Fruit fly (Drosophila melanogaster) whole organism, embryonic: ENCODE measurements around the gene CG31549.

Experiments
- ATbp ChIP-seq: fragments of 200-800 bp; sonication (Bioruptor generic); optimal IDR thresholded peaks from 2 replicates; lab custom pipeline; 2017; ENCODE audit warnings: missing biosample characterization, mild to moderate bottlenecking, missing genetic modification characterization, missing genetic modification reagents
- Aef1 ChIP-seq: fragments of 200-800 bp; sonication (Bioruptor generic); IDR thresholded peaks from 3 replicates; pipeline ENCODE4 v1.3.6; 2022; ENCODE audit warnings: missing biosample characterization, missing genetic modification characterization
- Atf3 ChIP-seq: fragments of 200-800 bp; sonication (Bioruptor generic); optimal IDR thresholded peaks from 3 replicates; lab custom pipeline; 2016; ENCODE audit warnings: missing biosample characterization, missing genetic modification characterization
- Bteb2 ChIP-seq: fragments of 200-800 bp; sonication (Bioruptor generic); optimal IDR thresholded peaks from 2 replicates; lab custom pipeline; 2016; ENCODE audit warnings: missing biosample characterization, missing genetic modification characterization
- CG1024 ChIP-seq: fragments of 200-800 bp; sonication (Bioruptor generic); IDR thresholded peaks from 2 replicates; pipeline ENCODE4 v1.3.6; 2022; ENCODE audit warnings: missing biosample characterization, missing genetic modification characterization
- CG10959 ChIP-seq: fragments of 200-800 bp; sonication (Bioruptor generic); IDR thresholded peaks from 2 replicates; pipeline ENCODE4 v1.3.6; 2022; ENCODE audit warnings: missing biosample characterization, missing genetic modification characterization
- CG10979 ChIP-seq: fragments of 200-800 bp; sonication (Bioruptor generic); optimal IDR thresholded peaks from 2 replicates; lab custom pipeline; 2018; ENCODE audit warnings: missing biosample characterization, mild to moderate bottlenecking, missing genetic modification characterization, moderate library complexity
- CG11085 ChIP-seq: fragments of 200-800 bp; sonication (Bioruptor generic); IDR thresholded peaks from 2 replicates; pipeline ENCODE4 v1.3.6; 2022; ENCODE audit warnings: missing biosample characterization, missing genetic modification characterization
- CG13775 ChIP-seq: fragments of 200-800 bp; sonication (Bioruptor generic); optimal IDR thresholded peaks from 3 replicates; lab custom pipeline; 2017; ENCODE audit warnings: missing biosample characterization, mild to moderate bottlenecking, missing genetic modification characterization
- CG14710 ChIP-seq: fragments of 200-800 bp; sonication (Bioruptor generic); optimal IDR thresholded peaks from 3 replicates; lab custom pipeline; 2019; ENCODE audit warnings: missing biosample characterization, mild to moderate bottlenecking, missing genetic modification characterization, moderate library complexity
- CG15011 ChIP-seq: fragments of 200-800 bp; sonication (Bioruptor generic); optimal IDR thresholded peaks from 3 replicates; lab custom pipeline; 2018; ENCODE audit warnings: missing biosample characterization, mild to moderate bottlenecking, missing genetic modification characterization
- CG1647 ChIP-seq: fragments of 200-800 bp; sonication (Bioruptor generic); optimal IDR thresholded peaks from 3 replicates; lab custom pipeline; 2016; ENCODE audit warnings: missing biosample characterization, missing genetic modification characterization
- CG16779 ChIP-seq: fragments of 200-800 bp; sonication (Bioruptor generic); IDR thresholded peaks from 2 replicates; pipeline ENCODE4 v1.3.6; 2022; ENCODE audit warnings: missing biosample characterization, missing genetic modification characterization
- CG17361 ChIP-seq: fragments of 200-800 bp; sonication (Bioruptor generic); IDR thresholded peaks from 3 replicates; pipeline ENCODE4 v1.3.6; 2022; ENCODE audit warnings: missing biosample characterization, missing genetic modification characterization
- CG17802 ChIP-seq: fragments of 200-800 bp; sonication (Bioruptor generic); optimal IDR thresholded peaks from 2 replicates; lab custom pipeline; 2018; ENCODE audit warnings: missing biosample characterization, mild to moderate bottlenecking, missing genetic modification characterization, moderate library complexity
- CG18764 ChIP-seq: fragments of 200-800 bp; sonication (Bioruptor generic); optimal IDR thresholded peaks from 3 replicates; lab custom pipeline; 2016; ENCODE audit warnings: missing biosample characterization, missing genetic modification characterization
- CG2712 ChIP-seq: fragments of 200-800 bp; optimal IDR thresholded peaks from 3 replicates; lab custom pipeline; 2019; ENCODE audit warnings: missing biosample characterization, mild to moderate bottlenecking, missing genetic modification characterization, moderate library complexity
- CG3163 ChIP-seq: fragments of 200-800 bp; sonication (Bioruptor generic); optimal IDR thresholded peaks from 3 replicates; lab custom pipeline; 2016; ENCODE audit warnings: missing biosample characterization, missing genetic modification characterization
- CG4617 ChIP-seq: fragments of 200-800 bp; sonication (Bioruptor generic); optimal IDR thresholded peaks from 3 replicates; lab custom pipeline; 2016; ENCODE audit warnings: missing biosample characterization, missing genetic modification characterization, borderline replicate concordance
- CG6175 ChIP-seq: fragments of 200-800 bp; sonication (Bioruptor generic); IDR thresholded peaks from 3 replicates; pipeline ENCODE4 v1.3.6; 2022; ENCODE audit warnings: missing biosample characterization, missing genetic modification characterization
- CG6689 ChIP-seq: fragments of 200-800 bp; sonication (Bioruptor generic); IDR thresholded peaks from 2 replicates; pipeline ENCODE4 v1.3.6; 2022; ENCODE audit warnings: missing biosample characterization, missing genetic modification characterization
- CG7745 ChIP-seq: fragments of 200-800 bp; sonication (Bioruptor generic); optimal IDR thresholded peaks from 2 replicates; lab custom pipeline; 2018; ENCODE audit warnings: missing biosample characterization, mild to moderate bottlenecking, missing genetic modification characterization, moderate library complexity
- CG7839 ChIP-seq: fragments of 200-800 bp; sonication (Bioruptor generic); optimal IDR thresholded peaks from 3 replicates; lab custom pipeline; 2018; ENCODE audit warnings: missing biosample characterization, mild to moderate bottlenecking, missing genetic modification characterization, moderate library complexity
- CG9215 ChIP-seq: fragments of 200-800 bp; sonication (Bioruptor generic); IDR thresholded peaks from 2 replicates; pipeline ENCODE4 v1.3.6; 2022; ENCODE audit warnings: missing biosample characterization, missing genetic modification characterization
- Deaf1 ChIP-seq: fragments of 200-800 bp; optimal IDR thresholded peaks from 3 replicates; lab custom pipeline; 2019; ENCODE audit warnings: missing biosample characterization, mild to moderate bottlenecking, missing genetic modification characterization, moderate library complexity
- Dek ChIP-seq: fragments of 200-800 bp; sonication (Bioruptor generic); optimal IDR thresholded peaks from 3 replicates; lab custom pipeline; 2019; ENCODE audit warnings: missing biosample characterization, mild to moderate bottlenecking, missing genetic modification characterization, moderate library complexity
- Drgx ChIP-seq: fragments of 200-800 bp; sonication (Bioruptor generic); IDR thresholded peaks from 2 replicates; pipeline ENCODE4 v1.3.6; 2022; ENCODE audit warnings: missing biosample characterization, missing genetic modification characterization
- Elba2 ChIP-seq: fragments of 200-800 bp; sonication (Bioruptor generic); optimal IDR thresholded peaks from 3 replicates; lab custom pipeline; 2016; ENCODE audit warnings: missing biosample characterization, missing genetic modification characterization
- Opbp ChIP-seq: fragments of 200-800 bp; sonication (Bioruptor generic); IDR thresholded peaks from 3 replicates; pipeline ENCODE4 v1.3.6; 2022; ENCODE audit warnings: missing biosample characterization, missing genetic modification characterization; ENCODE audit not compliant: partially characterized antibody
- Sox102F ChIP-seq: fragments of 200-800 bp; sonication (Bioruptor generic); optimal IDR thresholded peaks from 2 replicates; lab custom pipeline; 2018; ENCODE audit warnings: missing biosample characterization, mild to moderate bottlenecking, missing genetic modification characterization, moderate library complexity
- Usf ChIP-seq: fragments of 200-800 bp; sonication (Bioruptor generic); optimal IDR thresholded peaks from 2 replicates; lab custom pipeline; 2017; ENCODE audit warnings: missing genotype, missing biosample characterization, missing genetic modification characterization
- ac ChIP-seq: fragments of 200-800 bp; sonication (Bioruptor generic); optimal IDR thresholded peaks from 3 replicates; lab custom pipeline; 2017; ENCODE audit warnings: missing biosample characterization, mild to moderate bottlenecking, missing genetic modification characterization
- bsh ChIP-seq, 2 experiments: fragments of 200-800 bp; sonication (Bioruptor generic); optimal IDR thresholded peaks; 2 replicates each; lab custom pipeline; 2017 to 2018; ENCODE audit warnings: mild to moderate bottlenecking in 2 of 2, missing biosample characterization in 2 of 2, missing genetic modification characterization in 2 of 2, moderate library complexity in 1 of 2
- cad ChIP-seq: fragments of >200 bp; optimal IDR thresholded peaks from 2 replicates; lab custom pipeline; 2017; ENCODE audit warnings: missing biosample characterization, missing genetic modification characterization
- corto ChIP-seq: fragments of 200-800 bp; sonication (Bioruptor generic); optimal IDR thresholded peaks from 2 replicates; lab custom pipeline; 2016; ENCODE audit warnings: missing biosample characterization, mild to moderate bottlenecking, missing genetic modification characterization, moderate library complexity
- croc ChIP-seq: fragments of 200-800 bp; sonication (Bioruptor generic); conservative IDR thresholded peaks from 3 replicates; pipeline ENCODE4 v1.3.6; 2022; ENCODE audit warnings: missing biosample characterization, missing genetic modification characterization
- dimm ChIP-seq: fragments of 200-800 bp; sonication (Bioruptor generic); IDR thresholded peaks from 2 replicates; pipeline ENCODE4 v1.3.6; 2022; ENCODE audit warnings: missing biosample characterization, missing genetic modification characterization
- dpn ChIP-seq, 2 experiments: fragments of 200-800 bp; sonication (Bioruptor generic); optimal IDR thresholded peaks; 3 replicates each; lab custom pipeline; 2016; ENCODE audit warnings: missing biosample characterization in 2 of 2, missing genetic modification characterization in 2 of 2
- ems ChIP-seq: fragments of 200-800 bp; sonication (Bioruptor generic); optimal IDR thresholded peaks from 3 replicates; lab custom pipeline; 2016; ENCODE audit warnings: missing biosample characterization, missing genetic modification characterization
- fd102C ChIP-seq: fragments of 200-800 bp; sonication (Bioruptor generic); optimal IDR thresholded peaks from 2 replicates; lab custom pipeline; 2018; ENCODE audit warnings: missing biosample characterization, mild to moderate bottlenecking, missing genetic modification characterization, moderate library complexity
- gcm ChIP-seq: fragments of 200-800 bp; sonication (Bioruptor generic); optimal IDR thresholded peaks from 2 replicates; lab custom pipeline; 2019; ENCODE audit warnings: missing biosample characterization, mild to moderate bottlenecking, missing genetic modification characterization, moderate library complexity
- gsb ChIP-seq: fragments of 200-800 bp; sonication (Bioruptor generic); IDR thresholded peaks from 2 replicates; pipeline ENCODE4 v1.3.6; 2022; ENCODE audit warnings: missing biosample characterization, missing genetic modification characterization
- mld ChIP-seq: fragments of 200-800 bp; sonication (Bioruptor generic); IDR thresholded peaks from 3 replicates; pipeline ENCODE4 v1.3.6; 2022; ENCODE audit warnings: missing biosample characterization, missing genetic modification characterization; ENCODE audit not compliant: partially characterized antibody
- nmo ChIP-seq: fragments of 200-800 bp; sonication (Bioruptor generic); optimal IDR thresholded peaks from 2 replicates; lab custom pipeline; 2018; ENCODE audit warnings: missing biosample characterization, mild to moderate bottlenecking, missing genetic modification characterization, moderate library complexity
- nom ChIP-seq: fragments of 200-800 bp; sonication (Bioruptor generic); optimal IDR thresholded peaks from 2 replicates; lab custom pipeline; 2017; ENCODE audit warnings: missing biosample characterization, missing genetic modification characterization, mild to moderate bottlenecking, moderate library complexity, missing genetic modification reagents
- phol ChIP-seq: fragments of 200-800 bp; sonication (Bioruptor generic); optimal IDR thresholded peaks from 3 replicates; lab custom pipeline; 2018; ENCODE audit warnings: missing biosample characterization, mild to moderate bottlenecking, missing genetic modification characterization, moderate library complexity
- pros ChIP-seq: fragments of 200-800 bp; sonication (Bioruptor generic); optimal IDR thresholded peaks from 3 replicates; lab custom pipeline; 2019; ENCODE audit warnings: missing biosample characterization, mild to moderate bottlenecking, missing genetic modification characterization, moderate library complexity
- pzg ChIP-seq: fragments of 200-800 bp; sonication (Bioruptor generic); optimal IDR thresholded peaks from 3 replicates; lab custom pipeline; 2018; ENCODE audit warnings: missing biosample characterization, mild to moderate bottlenecking, missing genetic modification characterization, moderate library complexity
- row ChIP-seq: fragments of 200-800 bp; sonication (Bioruptor generic); IDR thresholded peaks from 3 replicates; pipeline ENCODE4 v1.3.6; 2022; ENCODE audit warnings: missing biosample characterization, missing genetic modification characterization

The CG31549 gene

DNA sequence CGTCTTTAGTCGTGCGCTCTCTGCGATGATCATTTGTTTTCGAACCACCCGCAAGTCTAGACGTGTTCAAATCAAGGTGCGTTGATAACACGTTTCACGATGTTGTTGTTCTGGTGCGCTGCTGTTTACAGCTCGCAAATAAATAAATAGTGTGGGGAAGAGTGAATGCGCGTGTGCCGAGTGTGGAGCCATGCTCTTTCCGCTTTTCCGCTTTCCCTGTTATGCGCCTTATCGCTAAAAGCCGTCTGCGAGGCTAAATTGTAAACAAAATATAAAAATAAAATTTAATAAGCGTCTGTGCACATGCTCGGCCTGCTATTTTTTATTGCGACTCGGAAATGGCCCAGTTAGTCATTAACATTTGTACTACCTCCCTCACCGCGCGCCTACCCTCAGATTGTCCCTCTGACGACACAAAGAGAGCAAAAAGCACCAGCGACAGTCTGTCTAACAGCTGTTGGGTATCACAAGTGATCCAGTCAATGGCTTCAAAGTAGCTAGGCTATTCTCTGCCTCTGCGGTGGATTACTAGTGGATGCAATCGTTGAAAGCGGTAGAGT, 40.7 kb downstream of the CG31549 start (continued):
- no peak for TF ChIP-seq CG11085 (GFP tag; lab: Robert Waterston, UW)
- peak; percentile 31; the same call in 1 of the 2 replicates for TF ChIP-seq gsb (GFP tag; lab: Robert Waterston, UW)
- no peak for TF ChIP-seq Opbp (GFP tag; lab: Robert Waterston, UW)
- TF ChIP-seq CG13775 (GFP tag; lab: Kevin White, UChicago), result peak; percentile 39
- TF ChIP-seq CG3163 (GFP tag; lab: Kevin White, UChicago), result peak; percentile 44
- no peak for TF ChIP-seq CG1647 (GFP tag; lab: Kevin White, UChicago)
- peak; percentile 80 for TF ChIP-seq CG15011 (GFP tag; lab: Kevin White, UChicago)
- peak; percentile 57 for TF ChIP-seq Dek (tag; lab: Kevin White, UChicago)

dm6 chr3R:5682238-5682637, 50.2 kb downstream of the CG31549 start:
- peak; percentile 18; the same call in 1 of the 3 replicates for TF ChIP-seq row (GFP tag; lab: Robert Waterston, UW)
- TF ChIP-seq CG10979 (tag; lab: Kevin White, UChicago), result peak; percentile 35
- TF ChIP-seq Sox102F (GFP tag; lab: Kevin White, UChicago), result no peak
- TF ChIP-seq croc (GFP tag; lab: Robert Waterston, UW), result no peak
- TF ChIP-seq CG2712 (tag; lab: Kevin White, UChicago), result peak; percentile 5
- TF ChIP-seq CG14710 (tag; lab: Kevin White, UChicago), result peak; percentile 1
- no peak for TF ChIP-seq Usf (GFP tag; lab: Kevin White, UChicago)
- peak; percentile 13 for TF ChIP-seq nmo (GFP tag; lab: Kevin White, UChicago)
- TF ChIP-seq CG17361 (GFP tag; lab: Robert Waterston, UW), result no peak
- TF ChIP-seq CG1024, result no peak
- TF ChIP-seq cad (GFP tag; lab: Kevin White, UChicago), result no peak
- TF ChIP-seq gcm (GFP tag; lab: Kevin White, UChicago), result no peak
- TF ChIP-seq corto, result no peak
- TF ChIP-seq mld (GFP tag; lab: Robert Waterston, UW), result no peak
- TF ChIP-seq CG9215 (GFP tag; lab: Robert Waterston, UW), result no peak
- TF ChIP-seq CG6689 (GFP tag; lab: Robert Waterston, UW), result no peak
- TF ChIP-seq ac (GFP tag; lab: Kevin White, UChicago), result no peak
- no peak for TF ChIP-seq ems (GFP tag; lab: Kevin White, UChicago)
- no peak for TF ChIP-seq CG4617 (GFP tag; lab: Kevin White, UChicago)
- TF ChIP-seq Atf3 (GFP tag; lab: Kevin White, UChicago), result no peak
- no peak for TF ChIP-seq CG16779 (GFP tag; lab: Robert Waterston, UW)
- TF ChIP-seq Elba2 (GFP tag; lab: Kevin White, UChicago), result no peak
- TF ChIP-seq Aef1, result no peak
- TF ChIP-seq CG10959 (GFP tag; lab: Robert Waterston, UW), result no peak
- TF ChIP-seq CG6175 (GFP tag; lab: Robert Waterston, UW), result no peak
- TF ChIP-seq Deaf1 (tag; lab: Kevin White, UChicago), result no peak
- TF ChIP-seq pzg (GFP tag; lab: Kevin White, UChicago), result no peak
- no peak for TF ChIP-seq nom (GFP tag; lab: Kevin White, UChicago)
- peak; percentile 14; the same call in 1 of the 2 replicates for TF ChIP-seq Drgx (GFP tag; lab: Robert Waterston, UW)
- no peak for TF ChIP-seq dimm (GFP tag; lab: Robert Waterston, UW)
- TF ChIP-seq ATbp (GFP tag; lab: Kevin White, UChicago), result no peak
- TF ChIP-seq dpn (GFP tag; optimal IDR thresholded peaks at IDR 0.05; lab: Kevin White, UChicago), result no peak
- TF ChIP-seq CG18764 (GFP tag; lab: Kevin White, UChicago), result no peak
- no peak for TF ChIP-seq fd102C (GFP tag; lab: Kevin White, UChicago)
- peak; percentile 38 for TF ChIP-seq phol (tag; lab: Kevin White, UChicago)
- TF ChIP-seq CG17802 (tag; lab: Kevin White, UChicago), result no peak
- no peak for TF ChIP-seq CG7839 (tag; lab: Kevin White, UChicago)
- TF ChIP-seq Bteb2 (GFP tag; lab: Kevin White, UChicago), result no peak
- TF ChIP-seq bsh (GFP tag; optimal IDR thresholded peaks at IDR 0.05; lab: Kevin White, UChicago), result peak in 1 of 2 experiments; percentile 28
- no peak for TF ChIP-seq CG7745
- no peak for TF ChIP-seq pros (GFP tag; lab: Kevin White, UChicago)
